Worm (Caenorhabditis elegans) whole organism, L1 larva: ENCODE measurements around the gene nlp-67.
"Not testable (repeated sequence)": the region's sequence is repeated elsewhere in the genome, so short reads cannot be mapped to it uniquely, and the experiment has no call there.

Experiments used
- C04F5.9 ChIP-seq: sonication (generic microtip); optimal IDR thresholded peaks from 2 replicates; lab custom pipeline; 2016; ENCODE audit warnings: missing genetic modification characterization, missing compliant biosample characterization
- F16B12.6 ChIP-seq: fragments of 150-350 bp; optimal IDR thresholded peaks from 2 replicates; lab custom pipeline; 2014; ENCODE audit warnings: missing biosample characterization, missing genetic modification characterization
- alr-1 ChIP-seq: fragments of 200-800 bp; sonication (Bioruptor generic); optimal IDR thresholded peaks from 2 replicates; lab custom pipeline; 2018; ENCODE audit warnings: borderline replicate concordance, mild to moderate bottlenecking, missing genetic modification characterization, missing compliant biosample characterization
- ces-1 ChIP-seq: fragments of 150-350 bp; optimal IDR thresholded peaks from 2 replicates; lab custom pipeline; 2014; ENCODE audit warnings: missing biosample characterization, missing genetic modification reagents, missing genetic modification characterization
- efl-1 ChIP-seq, 4 experiments: fragments of 150-350 bp; optimal IDR thresholded peaks in 3 of 4; peaks in 1 of 4; 1 replicate in 1 of 4; 2 replicates in 3 of 4; lab custom pipeline; 2014; ENCODE audit warnings: missing biosample characterization in 2 of 4, missing genetic modification characterization in 2 of 4, missing genetic modification reagents in 2 of 4
- elt-2 ChIP-seq: sonication (generic microtip); optimal IDR thresholded peaks from 2 replicates; lab custom pipeline; 2016; ENCODE audit warnings: missing genetic modification characterization, mild to moderate bottlenecking, inconsistent platforms, missing compliant biosample characterization, missing genetic modification reagents
- hlh-17 ChIP-seq: fragments of 200-800 bp; sonication (Bioruptor generic); optimal IDR thresholded peaks from 2 replicates; lab custom pipeline; 2018; ENCODE audit warnings: missing genetic modification characterization, mild to moderate bottlenecking, missing compliant biosample characterization, moderate library complexity, borderline replicate concordance
- hlh-4 ChIP-seq: sonication (generic microtip); optimal IDR thresholded peaks from 2 replicates; lab custom pipeline; 2016; ENCODE audit warnings: mild to moderate bottlenecking, missing genetic modification characterization, missing compliant biosample characterization
- lin-15B ChIP-seq: fragments of 150-350 bp; sonication (generic microtip); optimal IDR thresholded peaks from 3 replicates; lab custom pipeline; 2014; ENCODE audit warnings: missing biosample characterization, missing genetic modification characterization
- nhr-20 ChIP-seq: sonication (generic microtip); optimal IDR thresholded peaks from 2 replicates; lab custom pipeline; 2016; ENCODE audit warnings: mild to moderate bottlenecking, missing genetic modification characterization, missing compliant biosample characterization
- nhr-76 ChIP-seq: sonication (generic microtip); optimal IDR thresholded peaks from 2 replicates; lab custom pipeline; 2017; ENCODE audit warnings: missing biosample characterization, missing genetic modification characterization
- sup-37 ChIP-seq: fragments of 200-800 bp; sonication (Bioruptor generic); optimal IDR thresholded peaks from 2 replicates; lab custom pipeline; 2018; ENCODE audit warnings: mild to moderate bottlenecking, missing genetic modification characterization, missing compliant biosample characterization
- unc-62 ChIP-seq: fragments of 150-350 bp; optimal IDR thresholded peaks from 2 replicates; lab custom pipeline; 2014; ENCODE audit warnings: missing biosample characterization, missing genetic modification reagents, missing genetic modification characterization
- vab-15 ChIP-seq: sonication (generic microtip); optimal IDR thresholded peaks from 2 replicates; lab custom pipeline; 2017; ENCODE audit warnings: missing genotype, mild to moderate bottlenecking, missing genetic modification characterization, missing compliant biosample characterization
- xbp-1 ChIP-seq: sonication (generic microtip); optimal IDR thresholded peaks from 2 replicates; lab custom pipeline; 2016; ENCODE audit warnings: missing genetic modification characterization, missing compliant biosample characterization
- ztf-4 ChIP-seq: fragments of 150-350 bp; optimal IDR thresholded peaks from 2 replicates; lab custom pipeline; 2014; ENCODE audit warnings: missing biosample characterization, missing genetic modification characterization

nlp-67 gene

ce11 chrX:16219710-16220109 is 35.5 kb downstream of the nlp-67 start, which contains the start of gene F23A7.3:
F23A7.3 (plus strand) TSS chrX:16220010.
- not testable (repeated sequence) for TF ChIP-seq efl-1 (optimal IDR thresholded peaks at IDR 0.05; lab: Kevin White, UChicago)
- TF ChIP-seq efl-1 (GFP tag; optimal IDR thresholded peaks at IDR 0.05 in 1 of 2; lab: Kevin White, UChicago) = peak in 1 of 2 experiments; percentile 57

ce11 chrX:16228622-16229021 is 44.5 kb downstream of the nlp-67 start, which contains the start of gene F23A7.5:
F23A7.5 (plus strand) TSS chrX:16228922.
- no peak for TF ChIP-seq xbp-1 (tag; lab: Kevin White, UChicago)
- TF ChIP-seq vab-15 (tag; lab: Kevin White, UChicago) = no peak
- TF ChIP-seq ces-1 (GFP tag; lab: Kevin White, UChicago) = no peak
- TF ChIP-seq F16B12.6 (tag; lab: Kevin White, UChicago) = no peak
- no peak for TF ChIP-seq alr-1 (tag; lab: Kevin White, UChicago)
- TF ChIP-seq hlh-17 (GFP tag; lab: Kevin White, UChicago) = no peak
- TF ChIP-seq ztf-4 (tag; lab: Kevin White, UChicago) = no peak
- no peak for TF ChIP-seq unc-62 (GFP tag; lab: Kevin White, UChicago)
- TF ChIP-seq nhr-20 (tag; lab: Kevin White, UChicago) = no peak
- TF ChIP-seq elt-2 = no peak
- TF ChIP-seq hlh-4 (tag; lab: Kevin White, UChicago) = no peak
- no peak for TF ChIP-seq lin-15B (tag; lab: Kevin White, UChicago)
- TF ChIP-seq nhr-76 (tag; lab: Kevin White, UChicago) = no peak
- TF ChIP-seq sup-37 = no peak
- TF ChIP-seq C04F5.9 (tag; lab: Kevin White, UChicago) = no peak
- TF ChIP-seq, all 84 proteins: peak for 0
